Worm (Caenorhabditis elegans) whole organism, mixed stage, embryonic: Measurements from ENCODE around the gene srw-35.

Experiments used
- M03D4.4 ChIP-seq: sonication (generic microtip); optimal IDR thresholded peaks from 2 replicates; lab custom pipeline; 2017; ENCODE audit warnings: mild to moderate bottlenecking, missing genetic modification characterization, missing compliant biosample characterization
- blmp-1 ChIP-seq: fragments of 150-350 bp; optimal IDR thresholded peaks from 2 replicates; lab custom pipeline; 2014; ENCODE audit warnings: missing biosample characterization, missing genetic modification characterization
- ceh-39 ChIP-seq: fragments of 150-350 bp; optimal IDR thresholded peaks from 2 replicates; lab custom pipeline; 2014; ENCODE audit warnings: missing biosample characterization, missing genetic modification characterization
- ceh-43 ChIP-seq: fragments of 200-800 bp; sonication (Bioruptor generic); optimal IDR thresholded peaks from 2 replicates; lab custom pipeline; 2018; ENCODE audit warnings: mild to moderate bottlenecking, missing genetic modification characterization, moderate library complexity, missing compliant biosample characterization
- ceh-83 ChIP-seq: fragments of 200-800 bp; sonication (Bioruptor generic); optimal IDR thresholded peaks from 2 replicates; lab custom pipeline; 2018; ENCODE audit warnings: mild to moderate bottlenecking, missing genetic modification characterization, missing compliant biosample characterization
- ces-1 ChIP-seq: fragments of 150-350 bp; optimal IDR thresholded peaks from 2 replicates; lab custom pipeline; 2014; ENCODE audit warnings: missing biosample characterization, missing genetic modification reagents, missing genetic modification characterization
- drap-1 ChIP-seq: fragments of 200-800 bp; sonication (Bioruptor generic); optimal IDR thresholded peaks from 3 replicates; lab custom pipeline; 2018; ENCODE audit warnings: mild to moderate bottlenecking, missing genetic modification characterization, missing compliant biosample characterization
- elt-1 ChIP-seq: sonication (generic microtip); optimal IDR thresholded peaks from 2 replicates; lab custom pipeline; 2017; ENCODE audit warnings: missing genetic modification characterization, mild to moderate bottlenecking, missing compliant biosample characterization, antibody characterized with exemption, moderate library complexity, borderline replicate concordance; ENCODE audit not compliant: insufficient read depth
- elt-3 ChIP-seq: fragments of 150-350 bp; optimal IDR thresholded peaks from 2 replicates; lab custom pipeline; 2014; ENCODE audit warnings: missing biosample characterization, missing genetic modification characterization
- flh-1 ChIP-seq: fragments of 200-800 bp; sonication (Bioruptor generic); optimal IDR thresholded peaks from 2 replicates; lab custom pipeline; 2018; ENCODE audit warnings: mild to moderate bottlenecking, missing genetic modification characterization, moderate library complexity, missing compliant biosample characterization
- ham-2 ChIP-seq: fragments of 200-800 bp; sonication (Bioruptor generic); optimal IDR thresholded peaks from 2 replicates; lab custom pipeline; 2018; ENCODE audit warnings: mild to moderate bottlenecking, missing genetic modification characterization, missing compliant biosample characterization
- hlh-1 ChIP-seq: fragments of 150-350 bp; optimal IDR thresholded peaks from 2 replicates; lab custom pipeline; 2014; ENCODE audit warnings: missing biosample characterization, missing genetic modification reagents, missing genetic modification characterization
- lin-13 ChIP-seq: fragments of 150-350 bp; optimal IDR thresholded peaks from 2 replicates; lab custom pipeline; 2014; ENCODE audit warnings: missing biosample characterization, missing genetic modification characterization
- lsy-2 ChIP-seq: fragments of 150-350 bp; optimal IDR thresholded peaks from 2 replicates; lab custom pipeline; 2014; ENCODE audit warnings: missing biosample characterization, missing genetic modification characterization
- mab-5 ChIP-seq: fragments of 150-350 bp; optimal IDR thresholded peaks from 2 replicates; lab custom pipeline; 2014; ENCODE audit warnings: missing biosample characterization, missing genetic modification characterization
- mep-1 ChIP-seq: fragments of 150-350 bp; optimal IDR thresholded peaks from 2 replicates; lab custom pipeline; 2017; ENCODE audit warnings: missing biosample characterization, missing genetic modification reagents, missing genetic modification characterization, inconsistent platforms
- mls-2 ChIP-seq: sonication (generic microtip); optimal IDR thresholded peaks from 2 replicates; lab custom pipeline; 2016; ENCODE audit warnings: mild to moderate bottlenecking, missing genetic modification characterization, moderate library complexity, missing compliant biosample characterization
- nhr-2 ChIP-seq: fragments of 150-350 bp; optimal IDR thresholded peaks from 2 replicates; lab custom pipeline; 2014; ENCODE audit warnings: missing biosample characterization, missing genetic modification characterization
- nhr-237 ChIP-seq: fragments of 150-350 bp; optimal IDR thresholded peaks from 2 replicates; lab custom pipeline; 2014; ENCODE audit warnings: missing biosample characterization, missing genetic modification characterization
- nhr-28 ChIP-seq: fragments of 150-350 bp; optimal IDR thresholded peaks from 2 replicates; lab custom pipeline; 2014; ENCODE audit warnings: missing biosample characterization, missing genetic modification characterization
- pha-4 ChIP-seq: fragments of 150-350 bp; optimal IDR thresholded peaks from 2 replicates; lab custom pipeline; 2018; ENCODE audit warnings: missing biosample characterization, missing genetic modification reagents, missing genetic modification characterization
- sem-2 ChIP-seq: fragments of 200-800 bp; sonication (Bioruptor generic); optimal IDR thresholded peaks from 2 replicates; lab custom pipeline; 2018; ENCODE audit warnings: mild to moderate bottlenecking, missing genetic modification characterization, missing compliant biosample characterization
- snpc-4 ChIP-seq: fragments of 150-350 bp; optimal IDR thresholded peaks from 2 replicates; lab custom pipeline; 2014; ENCODE audit warnings: missing biosample characterization, missing genetic modification characterization
- sptf-1 ChIP-seq: sonication (generic microtip); optimal IDR thresholded peaks from 2 replicates; lab custom pipeline; 2017; ENCODE audit warnings: mild to moderate bottlenecking, missing genetic modification characterization, moderate library complexity, missing compliant biosample characterization
- tbx-8 ChIP-seq: fragments of 200-800 bp; sonication (Bioruptor generic); optimal IDR thresholded peaks from 2 replicates; lab custom pipeline; 2018; ENCODE audit warnings: mild to moderate bottlenecking, missing genetic modification characterization, moderate library complexity, missing compliant biosample characterization
- unc-120 ChIP-seq: sonication (generic microtip); optimal IDR thresholded peaks from 2 replicates; lab custom pipeline; 2017; ENCODE audit warnings: missing genetic modification characterization, missing compliant biosample characterization; ENCODE audit not compliant: poor library complexity, severe bottlenecking
- unc-39 ChIP-seq: fragments of 150-350 bp; optimal IDR thresholded peaks from 2 replicates; lab custom pipeline; 2014; ENCODE audit warnings: missing biosample characterization, missing genetic modification characterization
- unc-62 ChIP-seq: fragments of 150-350 bp; optimal IDR thresholded peaks from 2 replicates; lab custom pipeline; 2014; ENCODE audit warnings: missing biosample characterization, missing genetic modification reagents, missing genetic modification characterization
- zip-8 ChIP-seq: fragments of 150-350 bp; optimal IDR thresholded peaks from 2 replicates; lab custom pipeline; 2014; ENCODE audit warnings: missing biosample characterization, missing genetic modification characterization
- ztf-11 ChIP-seq: fragments of 150-350 bp; optimal IDR thresholded peaks from 2 replicates; lab custom pipeline; 2014; ENCODE audit warnings: missing biosample characterization, missing genetic modification characterization

The srw-35 gene

ce11 chrV:16455065-16455464 lies 17.2 kb upstream of the srw-35 start, which contains the start of gene str-14:
Gene str-14 (minus strand): TSS chrV:16455165.
- TF ChIP-seq lin-13 (tag; lab: Kevin White, UChicago) (no peak), mab-5 (no peak), elt-1 (no peak), mls-2 (tag; lab: Kevin White, UChicago) (no peak), ztf-11 (tag; lab: Kevin White, UChicago) (no peak)

- TF ChIP-seq ham-2 (GFP tag; lab: Kevin White, UChicago) = no peak
- no peak for TF ChIP-seq unc-120 (tag; lab: Kevin White, UChicago)
- no peak for TF ChIP-seq hlh-1 (tag; lab: Kevin White, UChicago)
- TF ChIP-seq M03D4.4 = no peak
- TF ChIP-seq mls-2 (tag; lab: Kevin White, UChicago) = no peak
- TF ChIP-seq elt-3 = no peak
- no peak for TF ChIP-seq blmp-1
- no peak for TF ChIP-seq ceh-83 (GFP tag; lab: Kevin White, UChicago)
- no peak for TF ChIP-seq lin-13 (tag; lab: Kevin White, UChicago)
- TF ChIP-seq nhr-237 (tag; lab: Kevin White, UChicago) = no peak
- TF ChIP-seq snpc-4 (tag; lab: Kevin White, UChicago) = no peak
- TF ChIP-seq nhr-2 (tag; lab: Kevin White, UChicago) = no peak
- no peak for TF ChIP-seq mep-1
- TF ChIP-seq drap-1 (GFP tag; lab: Kevin White, UChicago) = no peak
- TF ChIP-seq ces-1 (GFP tag; lab: Kevin White, UChicago) = no peak
Measured at ce11 chrV:16458714-16459113, 13.6 kb upstream of the srw-35 start, which contains the start of gene str-15. Gene str-15 (minus strand): TSS chrV:16458814.

- TF ChIP-seq mls-2 (tag; lab: Kevin White, UChicago) = no peak
- no peak for TF ChIP-seq blmp-1
- TF ChIP-seq ham-2 (GFP tag; lab: Kevin White, UChicago) = no peak
- no peak for TF ChIP-seq unc-120 (tag; lab: Kevin White, UChicago)
- TF ChIP-seq mep-1 = no peak
- TF ChIP-seq ceh-39 (tag; lab: Kevin White, UChicago) = no peak
- no peak for TF ChIP-seq tbx-8 (GFP tag; lab: Kevin White, UChicago)
- no peak for TF ChIP-seq ztf-11 (tag; lab: Kevin White, UChicago)
- no peak for TF ChIP-seq M03D4.4
- TF ChIP-seq flh-1 (GFP tag; lab: Kevin White, UChicago) = no peak
- no peak for TF ChIP-seq lin-13 (tag; lab: Kevin White, UChicago)
- no peak for TF ChIP-seq nhr-237 (tag; lab: Kevin White, UChicago)
- no peak for TF ChIP-seq zip-8 (tag; lab: Kevin White, UChicago)
- TF ChIP-seq sem-2 (GFP tag; lab: Kevin White, UChicago) = no peak
- TF ChIP-seq drap-1 (GFP tag; lab: Kevin White, UChicago) = no peak
- TF ChIP-seq nhr-28 (tag; lab: Kevin White, UChicago) = no peak
- no peak for TF ChIP-seq ceh-43 (GFP tag; lab: Kevin White, UChicago)
- no peak for TF ChIP-seq elt-3
- TF ChIP-seq ces-1 (GFP tag; lab: Kevin White, UChicago) = no peak
Measured at ce11 chrV:16459377-16459776, 12.9 kb upstream of the srw-35 start.

- no peak for TF ChIP-seq unc-39
- no peak for TF ChIP-seq ceh-39 (tag; lab: Kevin White, UChicago)
- TF ChIP-seq ham-2 (GFP tag; lab: Kevin White, UChicago) = no peak
- no peak for TF ChIP-seq ces-1 (GFP tag; lab: Kevin White, UChicago)
- TF ChIP-seq sem-2 (GFP tag; lab: Kevin White, UChicago) = no peak
- TF ChIP-seq mls-2 (tag; lab: Kevin White, UChicago) = no peak
- no peak for TF ChIP-seq snpc-4 (tag; lab: Kevin White, UChicago)
- TF ChIP-seq unc-62 = no peak
- no peak for TF ChIP-seq hlh-1 (tag; lab: Kevin White, UChicago)
- TF ChIP-seq blmp-1 = no peak
- no peak for TF ChIP-seq unc-120 (tag; lab: Kevin White, UChicago)
- TF ChIP-seq ztf-11 (tag; lab: Kevin White, UChicago) = no peak
- TF ChIP-seq mep-1 = no peak
- TF ChIP-seq ceh-83 (GFP tag; lab: Kevin White, UChicago) = no peak
- TF ChIP-seq sptf-1 = no peak
Measured at ce11 chrV:16460866-16461265, 11.4 kb upstream of the srw-35 start, which contains the start of gene srh-142. Gene srh-142 (minus strand): TSS chrV:16460966.

- no peak for TF ChIP-seq nhr-2 (tag; lab: Kevin White, UChicago)
- no peak for TF ChIP-seq pha-4 (tag; lab: Kevin White, UChicago)
- TF ChIP-seq lsy-2 = no peak
- TF ChIP-seq drap-1 (GFP tag; lab: Kevin White, UChicago) = no peak
Measured at ce11 chrV:16467840-16468239, 4.5 kb upstream of the srw-35 start, which contains the start of gene sru-44. Gene sru-44 (minus strand): TSS chrV:16467940.
